Worm (Caenorhabditis elegans) whole organism, mixed stage, embryonic: ENCODE results near the gene F53A9.3.

Source experiments
- ceh-39 ChIP-seq: fragments of 150-350 bp; optimal IDR thresholded peaks from 2 replicates; lab custom pipeline; 2014; ENCODE audit warnings: missing biosample characterization, missing genetic modification characterization
- elt-3 ChIP-seq: fragments of 150-350 bp; optimal IDR thresholded peaks from 2 replicates; lab custom pipeline; 2014; ENCODE audit warnings: missing biosample characterization, missing genetic modification characterization
- lin-13 ChIP-seq: fragments of 150-350 bp; optimal IDR thresholded peaks from 2 replicates; lab custom pipeline; 2014; ENCODE audit warnings: missing biosample characterization, missing genetic modification characterization
- nhr-12 ChIP-seq: fragments of 150-350 bp; optimal IDR thresholded peaks from 2 replicates; lab custom pipeline; 2014; ENCODE audit warnings: missing biosample characterization, missing genetic modification characterization
- nhr-28 ChIP-seq: fragments of 150-350 bp; optimal IDR thresholded peaks from 2 replicates; lab custom pipeline; 2014; ENCODE audit warnings: missing biosample characterization, missing genetic modification characterization
- nhr-76 ChIP-seq: sonication (generic microtip); optimal IDR thresholded peaks from 2 replicates; lab custom pipeline; 2017; ENCODE audit warnings: missing biosample characterization, missing genetic modification characterization
- unc-120 ChIP-seq: sonication (generic microtip); optimal IDR thresholded peaks from 2 replicates; lab custom pipeline; 2017; ENCODE audit warnings: missing genetic modification characterization, missing compliant biosample characterization; ENCODE audit not compliant: poor library complexity, severe bottlenecking
- unc-62 ChIP-seq: fragments of 150-350 bp; optimal IDR thresholded peaks from 2 replicates; lab custom pipeline; 2014; ENCODE audit warnings: missing biosample characterization, missing genetic modification reagents, missing genetic modification characterization

DNA sequence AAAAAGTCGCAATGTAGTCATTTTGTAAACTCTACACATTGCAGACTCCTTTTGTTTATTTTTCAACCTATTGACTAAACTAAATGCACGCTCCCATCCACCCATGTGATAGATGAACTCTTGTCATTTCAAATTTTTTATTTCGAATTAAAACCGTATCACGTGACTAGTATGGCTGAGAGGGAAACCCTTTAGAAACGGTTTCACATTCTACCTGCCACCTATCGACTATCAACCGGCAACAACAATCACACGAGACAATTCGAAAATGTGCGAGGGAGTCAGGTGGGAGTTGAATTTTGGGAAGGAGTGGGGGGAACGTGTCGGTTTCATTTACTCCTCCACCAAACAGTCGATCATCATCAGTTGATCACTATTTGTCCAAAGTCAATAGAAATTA lies 33.6 kb upstream of the F53A9.3 start:
- TF ChIP-seq nhr-76 (tag; lab: Kevin White, UChicago): no peak
- TF ChIP-seq nhr-28 (tag; lab: Kevin White, UChicago): no peak
- no peak for TF ChIP-seq unc-120
- TF ChIP-seq unc-62: no peak
- no peak for TF ChIP-seq nhr-12 (tag; lab: Kevin White, UChicago)
- TF ChIP-seq ceh-39 (tag; lab: Kevin White, UChicago): no peak
- no peak for TF ChIP-seq elt-3 (tag; lab: Kevin White, UChicago)
- no peak for TF ChIP-seq lin-13
